Fruit fly (Drosophila melanogaster) whole organism, prepupa: ENCODE measurements around the gene CG10958.

Experiments used
- CG16779 ChIP-seq: fragments of 200-800 bp; sonication (Bioruptor generic); optimal IDR thresholded peaks from 3 replicates; lab custom pipeline; 2017; ENCODE audit warnings: missing biosample characterization, mild to moderate bottlenecking, missing genetic modification characterization
- CG31627 ChIP-seq: fragments of 200-800 bp; sonication (Bioruptor generic); optimal IDR thresholded peaks from 3 replicates; lab custom pipeline; 2016; ENCODE audit warnings: missing biosample characterization, missing genetic modification characterization

dm6 chrX:8137285-8137684, 5.2 kb downstream of the CG10958 start:
- TF ChIP-seq CG31627 (GFP tag; lab: Kevin White, UChicago) (no peak), CG16779 (tag; lab: Kevin White, UChicago) (no peak)
